Fruit fly (Drosophila melanogaster) whole organism, wandering third instar larva: ENCODE data around the gene MESK4.

Experiments used
- CG32264 ChIP-seq: fragments of 200-800 bp; sonication (Bioruptor generic); optimal IDR thresholded peaks from 2 replicates; lab custom pipeline; 2016; ENCODE audit warnings: missing biosample characterization, missing genetic modification characterization
- GATAd ChIP-seq: sonication (Bioruptor generic); optimal IDR thresholded peaks from 2 replicates; lab custom pipeline; 2016; ENCODE audit warnings: missing biosample characterization, missing genetic modification characterization
- Mio ChIP-seq: sonication (Bioruptor generic); optimal IDR thresholded peaks from 2 replicates; lab custom pipeline; 2016; ENCODE audit warnings: missing biosample characterization, missing genetic modification characterization
- Myc ChIP-seq: fragments of >200 bp; optimal IDR thresholded peaks from 2 replicates; lab custom pipeline; 2017
- N ChIP-seq: fragments of >200 bp; optimal IDR thresholded peaks from 2 replicates; lab custom pipeline; 2018; ENCODE audit warnings: missing biosample characterization, missing external identifiers, missing genetic modification characterization
- brk ChIP-seq: fragments of 200-800 bp; sonication (Bioruptor generic); optimal IDR thresholded peaks from 2 replicates; lab custom pipeline; 2016; ENCODE audit warnings: missing biosample characterization, mild to moderate bottlenecking, missing genetic modification characterization
- dsf ChIP-seq: sonication (Bioruptor generic); optimal IDR thresholded peaks from 2 replicates; lab custom pipeline; 2016; ENCODE audit warnings: missing biosample characterization, missing genetic modification characterization, borderline replicate concordance
- lola ChIP-seq: fragments of >200 bp; optimal IDR thresholded peaks from 2 replicates; lab custom pipeline; 2017; ENCODE audit warnings: missing biosample characterization, missing genetic modification characterization
- pan ChIP-seq: fragments of >200 bp; optimal IDR thresholded peaks from 2 replicates; lab custom pipeline; 2017
- sage ChIP-seq: fragments of 200-800 bp; sonication (Bioruptor generic); optimal IDR thresholded peaks from 2 replicates; lab custom pipeline; 2016; ENCODE audit warnings: missing biosample characterization, mild to moderate bottlenecking, missing genetic modification characterization
- sv ChIP-seq: fragments of 200-800 bp; sonication (Bioruptor generic); optimal IDR thresholded peaks from 3 replicates; lab custom pipeline; 2016; ENCODE audit warnings: missing biosample characterization, missing genetic modification characterization

DNA sequence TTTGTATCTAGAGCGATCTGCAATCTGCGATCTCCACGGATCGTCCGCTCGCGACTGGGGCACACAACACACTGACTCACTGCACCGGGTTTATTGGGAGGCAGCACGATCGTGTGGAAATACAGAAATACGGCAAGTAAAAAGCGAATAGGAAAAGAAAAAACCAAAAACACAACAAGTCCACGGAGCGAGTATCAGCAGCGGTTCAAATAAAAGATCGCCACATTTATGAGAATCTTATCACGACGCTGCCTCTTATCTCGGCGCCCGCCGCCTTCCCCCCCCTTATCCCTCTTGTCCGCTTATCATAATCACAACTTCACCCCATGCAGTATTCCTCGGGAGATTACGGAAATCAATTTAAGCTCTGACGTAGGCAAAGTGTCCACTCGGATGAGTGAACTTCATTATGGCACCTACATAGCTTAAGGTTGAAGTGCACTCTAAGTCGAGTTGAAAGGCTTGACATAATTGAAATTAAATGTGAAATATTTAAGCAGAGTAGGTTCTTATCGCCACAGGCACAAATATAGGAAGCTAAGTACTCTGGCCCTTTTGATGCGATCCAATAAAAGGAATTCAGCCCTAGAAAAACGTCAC is 6.4 kb upstream of the MESK4 start, which contains the start of gene AhcyL2:
- TF ChIP-seq Myc (lab: Kevin White, UChicago) (no peak), Mio (GFP tag; lab: Kevin White, UChicago) (no peak), dsf (GFP tag; lab: Kevin White, UChicago) (no peak), pan (no peak), sage (GFP tag; lab: Kevin White, UChicago) (no peak), GATAd (GFP tag; lab: Kevin White, UChicago) (no peak), sv (GFP tag; lab: Kevin White, UChicago) (no peak), CG32264 (GFP tag; lab: Kevin White, UChicago) (no peak), brk (GFP tag; lab: Kevin White, UChicago) (peak; percentile 79), lola (GFP tag; lab: Kevin White, UChicago) (no peak), N (no peak)
